Fruit fly (Drosophila melanogaster) whole organism, pupa: ENCODE measurements around the gene CG1979.

ENCODE experiments used
- CG12605 ChIP-seq: fragments of 200-800 bp; sonication (Bioruptor generic); IDR thresholded peaks from 2 replicates; pipeline ENCODE4 v1.3.6; 2022; ENCODE audit warnings: missing biosample characterization, missing genetic modification characterization
- CG14655 ChIP-seq: fragments of 200-800 bp; sonication (Bioruptor generic); optimal IDR thresholded peaks from 3 replicates; lab custom pipeline; 2017; ENCODE audit warnings: mild to moderate bottlenecking, missing biosample characterization, missing genetic modification reagents, missing genetic modification characterization
- CG34367 ChIP-seq: fragments of 200-800 bp; sonication (Bioruptor generic); optimal IDR thresholded peaks from 2 replicates; lab custom pipeline; 2018; ENCODE audit warnings: missing biosample characterization, mild to moderate bottlenecking, missing genetic modification characterization
- CG4496 ChIP-seq: fragments of 200-800 bp; sonication (Bioruptor generic); IDR thresholded peaks from 3 replicates; pipeline ENCODE4 v1.3.6; 2022; ENCODE audit warnings: missing biosample characterization, missing genetic modification characterization
- CG8159 ChIP-seq: fragments of 200-800 bp; sonication (Bioruptor generic); optimal IDR thresholded peaks from 3 replicates; lab custom pipeline; 2018; ENCODE audit warnings: missing biosample characterization, mild to moderate bottlenecking, missing genetic modification characterization, moderate library complexity
- CG8301 ChIP-seq: fragments of 200-800 bp; sonication (Bioruptor generic); optimal IDR thresholded peaks from 2 replicates; lab custom pipeline; 2018; ENCODE audit warnings: missing biosample characterization, mild to moderate bottlenecking, missing genetic modification characterization
- CG9948 ChIP-seq: fragments of 200-800 bp; sonication (Bioruptor generic); optimal IDR thresholded peaks from 2 replicates; lab custom pipeline; 2018; ENCODE audit warnings: missing biosample characterization, mild to moderate bottlenecking, missing genetic modification characterization, moderate library complexity
- D1 ChIP-seq: fragments of 200-800 bp; sonication (Bioruptor generic); optimal IDR thresholded peaks from 2 replicates; lab custom pipeline; 2018; ENCODE audit warnings: missing biosample characterization, mild to moderate bottlenecking, missing genetic modification characterization, moderate library complexity
- Ets98B ChIP-seq: fragments of 200-800 bp; sonication (Bioruptor generic); IDR thresholded peaks from 2 replicates; pipeline ENCODE4 v1.3.6; 2022; ENCODE audit warnings: missing biosample characterization, missing genetic modification characterization
- Pif1A ChIP-seq: fragments of 200-800 bp; sonication (Bioruptor generic); optimal IDR thresholded peaks from 3 replicates; lab custom pipeline; 2016; ENCODE audit warnings: missing biosample characterization, missing genetic modification characterization
- Snoo ChIP-seq: fragments of 200-800 bp; sonication (Bioruptor generic); optimal IDR thresholded peaks from 3 replicates; lab custom pipeline; 2017; ENCODE audit warnings: missing biosample characterization, mild to moderate bottlenecking, missing genetic modification characterization, inconsistent platforms
- fd96Ca ChIP-seq: fragments of 200-800 bp; sonication (Bioruptor generic); IDR thresholded peaks from 3 replicates; pipeline ENCODE4 v1.3.6; 2022; ENCODE audit warnings: missing biosample characterization, missing genetic modification characterization

dm6 chr3R:7054286-7054685 is at the start of gene CG1979:
- TF ChIP-seq CG9948 (tag; lab: Kevin White, UChicago): no peak
- TF ChIP-seq Snoo (tag; lab: Kevin White, UChicago): no peak
- TF ChIP-seq CG4496 (GFP tag; lab: Robert Waterston, UW): no peak
- TF ChIP-seq Ets98B (GFP tag; lab: Robert Waterston, UW): no peak
- TF ChIP-seq CG14655 (GFP tag; lab: Kevin White, UChicago): no peak
- no peak for TF ChIP-seq Pif1A (GFP tag; lab: Kevin White, UChicago)
- no peak for TF ChIP-seq D1 (tag; lab: Kevin White, UChicago)
- TF ChIP-seq CG8301 (tag; lab: Kevin White, UChicago): no peak
- no peak for TF ChIP-seq CG12605
- no peak for TF ChIP-seq CG34367 (tag; lab: Kevin White, UChicago)
- no peak for TF ChIP-seq fd96Ca (GFP tag; lab: Robert Waterston, UW)
- no peak for TF ChIP-seq CG8159 (tag; lab: Kevin White, UChicago)
